Worm (Caenorhabditis elegans): Measurements from ENCODE around the gene lir-2.

ce11 chrII:7628640-7629039 lies 38.4 kb upstream of the lir-2 start:
- TF ChIP-seq hnd-1 (tag; optimal IDR thresholded peaks at IDR 0.05) (no peak), tbx-37 (GFP tag; conservative IDR thresholded peaks at IDR 0.05) (no peak), ceh-13 (GFP tag; optimal IDR thresholded peaks at IDR 0.05) (no peak), pes-1 (GFP tag; IDR thresholded peaks at IDR 0.05) (no peak), hmg-4 (GFP tag; optimal IDR thresholded peaks at IDR 0.05) (no peak), aly-1 (tag; optimal IDR thresholded peaks at IDR 0.05) (no peak), ama-1 (optimal IDR thresholded peaks at IDR 0.05) (no peak), tbx-11 (GFP tag; IDR thresholded peaks at IDR 0.05) (no peak), flt-1 (GFP tag; IDR thresholded peaks at IDR 0.05) (no peak)
